Fruit fly (Drosophila melanogaster) whole organism, embryonic: Measurements from ENCODE around the gene fd96Cb.

Source experiments
- Ada2b ChIP-seq: fragments of 200-800 bp; sonication (Bioruptor generic); IDR thresholded peaks from 2 replicates; pipeline ENCODE4 v1.3.6; 2022; ENCODE audit warnings: missing biosample characterization, missing genetic modification characterization
- C15 ChIP-seq: fragments of 200-800 bp; sonication (Bioruptor generic); IDR thresholded peaks from 3 replicates; pipeline ENCODE4 v1.3.6; 2022; ENCODE audit warnings: missing biosample characterization, missing genetic modification characterization
- CG10321 ChIP-seq: fragments of 200-800 bp; sonication (Bioruptor generic); IDR thresholded peaks from 2 replicates; pipeline ENCODE4 v1.3.6; 2022; ENCODE audit warnings: missing biosample characterization, missing genetic modification characterization
- CG10366 ChIP-seq: fragments of 200-800 bp; sonication (Bioruptor generic); IDR thresholded peaks from 2 replicates; pipeline ENCODE4 v1.3.6; 2022; ENCODE audit warnings: missing biosample characterization, missing genetic modification characterization
- CG10543 ChIP-seq: fragments of 200-800 bp; sonication (Bioruptor generic); optimal IDR thresholded peaks from 3 replicates; lab custom pipeline; 2017; ENCODE audit warnings: missing biosample characterization, mild to moderate bottlenecking, missing genetic modification characterization, moderate library complexity
- CG10565 ChIP-seq: fragments of 200-800 bp; sonication (Bioruptor generic); optimal IDR thresholded peaks from 3 replicates; lab custom pipeline; 2016; ENCODE audit warnings: missing biosample characterization, mild to moderate bottlenecking, missing genetic modification characterization
- CG11247 ChIP-seq: fragments of 200-800 bp; sonication (Bioruptor generic); IDR thresholded peaks from 2 replicates; pipeline ENCODE4 v1.3.6; 2022; ENCODE audit warnings: missing biosample characterization, missing genetic modification characterization
- CG14014 ChIP-seq: fragments of 200-800 bp; sonication (Bioruptor generic); IDR thresholded peaks from 2 replicates; pipeline ENCODE4 v1.3.6; 2022; ENCODE audit warnings: missing biosample characterization, missing genetic modification characterization
- CG15011 ChIP-seq: fragments of 200-800 bp; sonication (Bioruptor generic); optimal IDR thresholded peaks from 3 replicates; lab custom pipeline; 2018; ENCODE audit warnings: missing biosample characterization, mild to moderate bottlenecking, missing genetic modification characterization
- CG1602 ChIP-seq: fragments of 200-800 bp; sonication (Bioruptor generic); optimal IDR thresholded peaks from 3 replicates; lab custom pipeline; 2016; ENCODE audit warnings: missing biosample characterization, missing genetic modification characterization
- CG17359 ChIP-seq: fragments of 200-800 bp; sonication (Bioruptor generic); optimal IDR thresholded peaks from 3 replicates; lab custom pipeline; 2018; ENCODE audit warnings: missing biosample characterization, mild to moderate bottlenecking, missing genetic modification characterization, moderate library complexity
- CG17612 ChIP-seq: fragments of 200-800 bp; sonication (Bioruptor generic); IDR thresholded peaks from 2 replicates; pipeline ENCODE4 v1.3.6; 2022; ENCODE audit warnings: missing biosample characterization, missing genetic modification characterization
- CG18764 ChIP-seq: fragments of 200-800 bp; sonication (Bioruptor generic); optimal IDR thresholded peaks from 3 replicates; lab custom pipeline; 2016; ENCODE audit warnings: missing biosample characterization, missing genetic modification characterization
- CG3065 ChIP-seq: fragments of 200-800 bp; sonication (Bioruptor generic); optimal IDR thresholded peaks from 2 replicates; lab custom pipeline; 2016; ENCODE audit warnings: missing biosample characterization, missing genetic modification characterization
- CG3163 ChIP-seq: fragments of 200-800 bp; sonication (Bioruptor generic); optimal IDR thresholded peaks from 3 replicates; lab custom pipeline; 2016; ENCODE audit warnings: missing biosample characterization, missing genetic modification characterization
- CG34376 ChIP-seq: fragments of 200-800 bp; sonication (Bioruptor generic); optimal IDR thresholded peaks from 2 replicates; lab custom pipeline; 2018; ENCODE audit warnings: missing biosample characterization, mild to moderate bottlenecking, missing genetic modification characterization
- CG6175 ChIP-seq: fragments of 200-800 bp; sonication (Bioruptor generic); IDR thresholded peaks from 3 replicates; pipeline ENCODE4 v1.3.6; 2022; ENCODE audit warnings: missing biosample characterization, missing genetic modification characterization
- CG7556 ChIP-seq: fragments of 200-800 bp; sonication (Bioruptor generic); optimal IDR thresholded peaks from 2 replicates; lab custom pipeline; 2017; ENCODE audit warnings: missing biosample characterization, mild to moderate bottlenecking, missing genetic modification characterization
- CG7963 ChIP-seq: fragments of 200-800 bp; sonication (Bioruptor generic); IDR thresholded peaks from 3 replicates; pipeline ENCODE4 v1.3.6; 2022; ENCODE audit warnings: missing biosample characterization, missing genetic modification characterization; ENCODE audit not compliant: partially characterized antibody
- CG8089 ChIP-seq: fragments of 200-800 bp; sonication (Bioruptor generic); optimal IDR thresholded peaks from 3 replicates; lab custom pipeline; 2016; ENCODE audit warnings: missing biosample characterization, missing genetic modification characterization
- CG8359 ChIP-seq: fragments of 200-800 bp; sonication (Bioruptor generic); optimal IDR thresholded peaks from 2 replicates; lab custom pipeline; 2017; ENCODE audit warnings: missing biosample characterization, mild to moderate bottlenecking, missing genetic modification characterization, borderline replicate concordance
- CG8388 ChIP-seq: fragments of 200-800 bp; sonication (Bioruptor generic); optimal IDR thresholded peaks from 2 replicates; lab custom pipeline; 2019; ENCODE audit warnings: missing biosample characterization, mild to moderate bottlenecking, missing genetic modification characterization, moderate library complexity
- CG8944 ChIP-seq: fragments of 200-800 bp; sonication (Bioruptor generic); optimal IDR thresholded peaks from 3 replicates; lab custom pipeline; 2016; ENCODE audit warnings: missing biosample characterization, missing genetic modification characterization
- CHES-1-like ChIP-seq: fragments of 200-800 bp; sonication (Bioruptor generic); optimal IDR thresholded peaks from 2 replicates; lab custom pipeline; 2016; ENCODE audit warnings: missing biosample characterization, missing genetic modification characterization
- Elba2 ChIP-seq: fragments of 200-800 bp; sonication (Bioruptor generic); optimal IDR thresholded peaks from 3 replicates; lab custom pipeline; 2016; ENCODE audit warnings: missing biosample characterization, missing genetic modification characterization
- HLH54F ChIP-seq: fragments of 200-800 bp; sonication (Bioruptor generic); optimal IDR thresholded peaks from 3 replicates; lab custom pipeline; 2016; ENCODE audit warnings: missing biosample characterization, missing genetic modification characterization
- Hr3 ChIP-seq: fragments of 200-800 bp; sonication (Bioruptor generic); optimal IDR thresholded peaks from 3 replicates; lab custom pipeline; 2016; ENCODE audit warnings: missing biosample characterization, missing genetic modification characterization
- Lpt ChIP-seq: fragments of >200 bp; optimal IDR thresholded peaks from 2 replicates; lab custom pipeline; 2018; ENCODE audit warnings: missing biosample characterization, missing genetic modification characterization
- Myb ChIP-seq: fragments of 200-800 bp; sonication (Bioruptor generic); optimal IDR thresholded peaks from 2 replicates; lab custom pipeline; 2016; ENCODE audit warnings: missing biosample characterization, missing genetic modification characterization
- NC2α ChIP-seq: fragments of 200-800 bp; sonication (Bioruptor generic); optimal IDR thresholded peaks from 2 replicates; lab custom pipeline; 2016; ENCODE audit warnings: missing biosample characterization, missing genetic modification characterization
- Ptx1 ChIP-seq: fragments of 200-800 bp; sonication (Bioruptor generic); IDR thresholded peaks from 2 replicates; pipeline ENCODE4 v1.3.6; 2022; ENCODE audit warnings: missing biosample characterization, missing genetic modification characterization
- Scr ChIP-seq: fragments of 200-800 bp; sonication (Bioruptor generic); IDR thresholded peaks from 2 replicates; pipeline ENCODE4 v1.3.6; 2022; ENCODE audit warnings: missing biosample characterization, missing genetic modification characterization; ENCODE audit not compliant: partially characterized antibody
- bab2 ChIP-seq: fragments of 200-800 bp; sonication (Bioruptor generic); optimal IDR thresholded peaks from 2 replicates; lab custom pipeline; 2016; ENCODE audit warnings: missing biosample characterization, missing genetic modification characterization
- cad ChIP-seq: fragments of >200 bp; optimal IDR thresholded peaks from 2 replicates; lab custom pipeline; 2017; ENCODE audit warnings: missing biosample characterization, missing genetic modification characterization
- ci ChIP-seq: fragments of 200-800 bp; sonication (Bioruptor generic); IDR thresholded peaks from 3 replicates; pipeline ENCODE4 v1.3.6; 2022; ENCODE audit warnings: missing biosample characterization, missing genetic modification characterization
- corto ChIP-seq: fragments of 200-800 bp; sonication (Bioruptor generic); optimal IDR thresholded peaks from 2 replicates; lab custom pipeline; 2016; ENCODE audit warnings: missing biosample characterization, mild to moderate bottlenecking, missing genetic modification characterization, moderate library complexity
- danr ChIP-seq: fragments of 200-800 bp; sonication (Bioruptor generic); IDR thresholded peaks from 2 replicates; pipeline ENCODE4 v1.3.6; 2022; ENCODE audit warnings: missing biosample characterization, missing genetic modification characterization
- dimm ChIP-seq: fragments of 200-800 bp; sonication (Bioruptor generic); IDR thresholded peaks from 2 replicates; pipeline ENCODE4 v1.3.6; 2022; ENCODE audit warnings: missing biosample characterization, missing genetic modification characterization
- dpn ChIP-seq, 2 experiments: fragments of 200-800 bp; sonication (Bioruptor generic); optimal IDR thresholded peaks; 3 replicates each; lab custom pipeline; 2016; ENCODE audit warnings: missing biosample characterization in 2 of 2, missing genetic modification characterization in 2 of 2
- fd96Cb ChIP-seq: fragments of 200-800 bp; sonication (Bioruptor generic); optimal IDR thresholded peaks from 2 replicates; lab custom pipeline; 2018; ENCODE audit warnings: missing biosample characterization, mild to moderate bottlenecking, missing genetic modification characterization, moderate library complexity
- gsb-n ChIP-seq: fragments of 200-800 bp; sonication (Bioruptor generic); optimal IDR thresholded peaks from 3 replicates; lab custom pipeline; 2018; ENCODE audit warnings: missing biosample characterization, mild to moderate bottlenecking, missing genetic modification characterization
- hkb ChIP-seq, 2 experiments: fragments of 200-800 bp in 1 of 2; fragments of >200 bp in 1 of 2; sonication (Bioruptor generic) in 1 of 2; IDR thresholded peaks in 1 of 2; optimal IDR thresholded peaks in 1 of 2; 2 replicates each; pipeline versions ENCODE4 v1.3.6 to Lab custom; 2017 to 2022; ENCODE audit warnings: missing biosample characterization in 1 of 2, missing genetic modification characterization in 1 of 2
- mld ChIP-seq: fragments of 200-800 bp; sonication (Bioruptor generic); IDR thresholded peaks from 3 replicates; pipeline ENCODE4 v1.3.6; 2022; ENCODE audit warnings: missing biosample characterization, missing genetic modification characterization; ENCODE audit not compliant: partially characterized antibody
- pb ChIP-seq: fragments of 200-800 bp; sonication (Bioruptor generic); optimal IDR thresholded peaks from 3 replicates; lab custom pipeline; 2016; ENCODE audit warnings: missing biosample characterization, missing genetic modification characterization
- peb ChIP-seq: fragments of 200-800 bp; sonication (Bioruptor generic); IDR thresholded peaks from 2 replicates; pipeline ENCODE4 v1.3.6; 2022; ENCODE audit warnings: missing biosample characterization, missing genetic modification characterization
- pnt ChIP-seq: fragments of 200-800 bp; sonication (Bioruptor generic); optimal IDR thresholded peaks from 3 replicates; lab custom pipeline; 2016; ENCODE audit warnings: missing biosample characterization, missing genetic modification characterization
- repo ChIP-seq: fragments of 200-800 bp; sonication (Bioruptor generic); optimal IDR thresholded peaks from 2 replicates; lab custom pipeline; 2016; ENCODE audit warnings: missing biosample characterization, missing genetic modification characterization
- seq ChIP-seq: fragments of 200-800 bp; sonication (Bioruptor generic); IDR thresholded peaks from 2 replicates; pipeline ENCODE4 v1.3.6; 2022; ENCODE audit warnings: missing biosample characterization, missing genetic modification characterization
- sob ChIP-seq: fragments of 200-800 bp; sonication (Bioruptor generic); IDR thresholded peaks from 2 replicates; pipeline ENCODE4 v1.3.6; 2022; ENCODE audit warnings: missing biosample characterization, missing genetic modification characterization
- ssp ChIP-seq: fragments of 200-800 bp; sonication (Bioruptor generic); IDR thresholded peaks from 2 replicates; pipeline ENCODE4 v1.3.6; 2022; ENCODE audit warnings: missing biosample characterization, missing genetic modification characterization
- zfh2 ChIP-seq: fragments of 200-800 bp; sonication (Bioruptor generic); optimal IDR thresholded peaks from 2 replicates; lab custom pipeline; 2016; ENCODE audit warnings: missing biosample characterization, missing genetic modification characterization

The fd96Cb gene

dm6 chr3R:25069569-25069968 lies 25.2 kb upstream of the fd96Cb start, which contains the start of the genes Stt3B and CG11839 (continued):
- TF ChIP-seq gsb-n (tag; lab: Kevin White, UChicago) (no peak), C15 (GFP tag; lab: Robert Waterston, UW) (no peak), seq (no peak), Hr3 (peak; percentile 78), CG18764 (GFP tag; lab: Kevin White, UChicago) (peak; percentile 60), Ptx1 (GFP tag; lab: Robert Waterston, UW) (no peak; the same call in 1 of the 2 replicates), CG34376 (GFP tag; lab: Kevin White, UChicago) (peak; percentile 29), danr (no peak), NC2α (GFP tag; lab: Kevin White, UChicago) (no peak), mld (GFP tag; lab: Robert Waterston, UW) (peak; percentile 58; the same call in 1 of the 3 replicates), sob (GFP tag; lab: Robert Waterston, UW) (peak; percentile 85; the same call in 1 of the 2 replicates), dpn (GFP tag; optimal IDR thresholded peaks at IDR 0.05; lab: Kevin White, UChicago) (peak; percentile 80 to 82), CG8359 (GFP tag; lab: Kevin White, UChicago) (no peak), CG17359 (no peak), zfh2 (peak; percentile 92), fd96Cb (peak; percentile 24), pnt (GFP tag; lab: Kevin White, UChicago) (peak; percentile 77), ssp (GFP tag; lab: Robert Waterston, UW) (no peak), repo (peak; percentile 49), dimm (GFP tag; lab: Robert Waterston, UW) (no peak), CG15011 (GFP tag; lab: Kevin White, UChicago) (no peak), CG14014 (peak; percentile 65), CHES-1-like (GFP tag; lab: Kevin White, UChicago) (peak; percentile 86), CG1602 (GFP tag; lab: Kevin White, UChicago) (peak; percentile 69), Ada2b (GFP tag; lab: Robert Waterston, UW) (peak; percentile 58), Elba2 (peak; percentile 24), CG10321 (GFP tag; lab: Robert Waterston, UW) (no peak), CG8089 (GFP tag; lab: Kevin White, UChicago) (peak; percentile 32), HLH54F (GFP tag; lab: Kevin White, UChicago) (peak; percentile 79), CG6175 (GFP tag; lab: Robert Waterston, UW) (no peak), peb (GFP tag; lab: Robert Waterston, UW) (peak; percentile 48; the same call in 1 of the 2 replicates), CG8388 (peak; percentile 28), Lpt (GFP tag; lab: Kevin White, UChicago) (no peak), bab2 (GFP tag; lab: Kevin White, UChicago) (peak; percentile 72), ci (GFP tag; lab: Robert Waterston, UW) (no peak), CG3163 (GFP tag; lab: Kevin White, UChicago) (peak; percentile 68), CG10543 (GFP tag; lab: Kevin White, UChicago) (no peak), CG11247 (GFP tag; lab: Robert Waterston, UW) (no peak; the same call in 1 of the 2 replicates), CG7963 (GFP tag; lab: Robert Waterston, UW) (peak; percentile 66; the same call in 2 of the 3 replicates), Myb (GFP tag; lab: Kevin White, UChicago) (peak; percentile 73), CG10366 (GFP tag; lab: Robert Waterston, UW) (no peak), cad (no peak), pb (GFP tag; lab: Kevin White, UChicago) (no peak), Scr (GFP tag; lab: Robert Waterston, UW) (peak; percentile 95), CG10565 (no peak), hkb (optimal IDR thresholded peaks at IDR 0.05; lab: Kevin White, UChicago) (no peak), hkb (GFP tag; IDR thresholded peaks at IDR 0.05; lab: Robert Waterston, UW) (peak; percentile 67), CG3065 (GFP tag; lab: Kevin White, UChicago) (no peak), CG8944 (peak; percentile 71), CG17612 (GFP tag; lab: Robert Waterston, UW) (no peak), corto (GFP tag; lab: Kevin White, UChicago) (no peak), CG7556 (GFP tag; lab: Kevin White, UChicago) (no peak)
- TF ChIP-seq, all 482 proteins: peak for 264
